Fruit fly (Drosophila melanogaster) whole organism, embryonic: Measurements from ENCODE around the gene Vm26Aa.

Source experiments
- Aef1 ChIP-seq: fragments of 200-800 bp; sonication (Bioruptor generic); IDR thresholded peaks from 3 replicates; pipeline ENCODE4 v1.3.6; 2022; ENCODE audit warnings: missing biosample characterization, missing genetic modification characterization
- CG14667 ChIP-seq: fragments of 200-800 bp; sonication (Bioruptor generic); IDR thresholded peaks from 2 replicates; pipeline ENCODE4 v1.3.6; 2022; ENCODE audit warnings: missing biosample characterization, missing genetic modification characterization
- CG14860 ChIP-seq: fragments of 200-800 bp; sonication (Bioruptor generic); IDR thresholded peaks from 3 replicates; pipeline ENCODE4 v1.3.6; 2022; ENCODE audit warnings: missing biosample characterization, missing genetic modification characterization; ENCODE audit not compliant: partially characterized antibody
- CG1647 ChIP-seq: fragments of 200-800 bp; sonication (Bioruptor generic); optimal IDR thresholded peaks from 3 replicates; lab custom pipeline; 2016; ENCODE audit warnings: missing biosample characterization, missing genetic modification characterization
- CG17359 ChIP-seq: fragments of 200-800 bp; sonication (Bioruptor generic); optimal IDR thresholded peaks from 3 replicates; lab custom pipeline; 2018; ENCODE audit warnings: missing biosample characterization, mild to moderate bottlenecking, missing genetic modification characterization, moderate library complexity
- CG18011 ChIP-seq: fragments of 200-800 bp; sonication (Bioruptor generic); optimal IDR thresholded peaks from 2 replicates; lab custom pipeline; 2017; ENCODE audit warnings: missing biosample characterization, missing genetic modification characterization, mild to moderate bottlenecking, moderate library complexity, missing genotype
- CG18599 ChIP-seq: fragments of 200-800 bp; sonication (Bioruptor generic); optimal IDR thresholded peaks from 3 replicates; lab custom pipeline; 2017; ENCODE audit warnings: missing biosample characterization, missing genetic modification characterization, mild to moderate bottlenecking, moderate library complexity, missing genetic modification reagents
- CG2199 ChIP-seq: fragments of 200-800 bp; sonication (Bioruptor generic); IDR thresholded peaks from 3 replicates; pipeline ENCODE4 v1.3.6; 2022; ENCODE audit warnings: missing biosample characterization, missing genetic modification characterization
- CG31365 ChIP-seq: fragments of 200-800 bp; sonication (Bioruptor generic); optimal IDR thresholded peaks from 2 replicates; lab custom pipeline; 2018; ENCODE audit warnings: missing biosample characterization, mild to moderate bottlenecking, missing genetic modification characterization
- CG34224 ChIP-seq: fragments of 200-800 bp; sonication (Bioruptor generic); IDR thresholded peaks from 3 replicates; pipeline ENCODE4 v1.3.6; 2022; ENCODE audit warnings: missing biosample characterization, missing genetic modification characterization; ENCODE audit not compliant: partially characterized antibody
- CG34422 ChIP-seq: fragments of 200-800 bp; sonication (Bioruptor generic); IDR thresholded peaks from 3 replicates; pipeline ENCODE4 v1.3.6; 2022; ENCODE audit warnings: missing biosample characterization, missing genetic modification characterization
- CG3726 ChIP-seq: fragments of 200-800 bp; sonication (Bioruptor generic); IDR thresholded peaks from 3 replicates; pipeline ENCODE4, ENCODE4 v1.3.6; 2022; ENCODE audit warnings: missing biosample characterization, missing genetic modification characterization
- CG3847 ChIP-seq: fragments of 200-800 bp; sonication (Bioruptor generic); IDR thresholded peaks from 2 replicates; pipeline ENCODE4 v1.3.6; 2022; ENCODE audit warnings: missing biosample characterization, missing genetic modification characterization
- CG6175 ChIP-seq: fragments of 200-800 bp; sonication (Bioruptor generic); IDR thresholded peaks from 3 replicates; pipeline ENCODE4 v1.3.6; 2022; ENCODE audit warnings: missing biosample characterization, missing genetic modification characterization
- CG6654 ChIP-seq: fragments of 200-800 bp; sonication (Bioruptor generic); optimal IDR thresholded peaks from 2 replicates; lab custom pipeline; 2017; ENCODE audit warnings: missing biosample characterization, mild to moderate bottlenecking, missing genetic modification characterization
- CTCF ChIP-seq: fragments of 200-800 bp; sonication (Bioruptor generic); optimal IDR thresholded peaks from 2 replicates; lab custom pipeline; 2017; ENCODE audit warnings: missing biosample characterization, mild to moderate bottlenecking, missing genetic modification characterization, moderate library complexity
- Camta ChIP-seq: fragments of 200-800 bp; sonication (Bioruptor generic); optimal IDR thresholded peaks from 2 replicates; lab custom pipeline; 2016; ENCODE audit warnings: missing biosample characterization, missing genetic modification characterization
- Deaf1 ChIP-seq: fragments of 200-800 bp; optimal IDR thresholded peaks from 3 replicates; lab custom pipeline; 2019; ENCODE audit warnings: missing biosample characterization, mild to moderate bottlenecking, missing genetic modification characterization, moderate library complexity
- Dip3 ChIP-seq: fragments of 200-800 bp; sonication (Bioruptor generic); optimal IDR thresholded peaks from 3 replicates; lab custom pipeline; 2016; ENCODE audit warnings: missing biosample characterization, missing genetic modification characterization
- Eip74EF ChIP-seq, 2 experiments: fragments of 200-800 bp in 1 of 2; fragments of >200 bp in 1 of 2; sonication (Bioruptor generic) in 1 of 2; optimal IDR thresholded peaks; 2 replicates each; lab custom pipeline; 2017 to 2019; ENCODE audit warnings: missing biosample characterization in 2 of 2, missing genetic modification characterization in 2 of 2, mild to moderate bottlenecking in 1 of 2, moderate library complexity in 1 of 2
- Gsc ChIP-seq: fragments of 200-800 bp; sonication (Bioruptor generic); IDR thresholded peaks from 2 replicates; pipeline ENCODE4 v1.3.6; 2022; ENCODE audit warnings: missing biosample characterization, missing genetic modification characterization
- Mad ChIP-seq: fragments of 200-800 bp; sonication (Bioruptor generic); optimal IDR thresholded peaks from 2 replicates; lab custom pipeline; 2016; ENCODE audit warnings: missing biosample characterization, missing genetic modification characterization
- Med ChIP-seq: fragments of 200-800 bp; sonication (Bioruptor generic); peaks from one replicate; lab custom pipeline; 2016; ENCODE audit warnings: missing biosample characterization, missing genetic modification characterization, mild to moderate bottlenecking, inconsistent platforms, moderate library complexity
- Rfx ChIP-seq: fragments of 200-800 bp; sonication (Bioruptor generic); IDR thresholded peaks from 2 replicates; pipeline ENCODE4 v1.3.6; 2022; ENCODE audit warnings: missing biosample characterization, missing genetic modification characterization
- Tbp ChIP-seq: fragments of >200 bp; optimal IDR thresholded peaks from 2 replicates; lab custom pipeline; 2018; ENCODE audit warnings: missing biosample characterization, missing genetic modification characterization
- crc ChIP-seq: fragments of 200-800 bp; sonication (Bioruptor generic); optimal IDR thresholded peaks from 2 replicates; lab custom pipeline; 2016; ENCODE audit warnings: missing biosample characterization, missing genetic modification characterization
- da ChIP-seq: fragments of 200-800 bp; sonication (Bioruptor generic); optimal IDR thresholded peaks from 2 replicates; lab custom pipeline; 2016; ENCODE audit warnings: missing biosample characterization, missing genetic modification characterization
- danr ChIP-seq: fragments of 200-800 bp; sonication (Bioruptor generic); IDR thresholded peaks from 2 replicates; pipeline ENCODE4 v1.3.6; 2022; ENCODE audit warnings: missing biosample characterization, missing genetic modification characterization
- dati ChIP-seq: fragments of 200-800 bp; sonication (Bioruptor generic); IDR thresholded peaks from 2 replicates; pipeline ENCODE4 v1.3.6; 2022; ENCODE audit warnings: missing biosample characterization, missing genetic modification characterization
- ems ChIP-seq: fragments of 200-800 bp; sonication (Bioruptor generic); optimal IDR thresholded peaks from 3 replicates; lab custom pipeline; 2016; ENCODE audit warnings: missing biosample characterization, missing genetic modification characterization
- ftz-f1 ChIP-seq: fragments of 200-800 bp; sonication (Bioruptor generic); optimal IDR thresholded peaks from 2 replicates; lab custom pipeline; 2016; ENCODE audit warnings: missing biosample characterization, missing genetic modification characterization
- fu2 ChIP-seq: fragments of 200-800 bp; sonication (Bioruptor generic); optimal IDR thresholded peaks from 2 replicates; lab custom pipeline; 2016; ENCODE audit warnings: missing biosample characterization, missing genetic modification characterization
- gce ChIP-seq: fragments of 200-800 bp; sonication (Bioruptor generic); IDR thresholded peaks from 3 replicates; pipeline ENCODE4 v1.3.6; 2022; ENCODE audit warnings: missing biosample characterization, missing genetic modification characterization
- gcm ChIP-seq: fragments of 200-800 bp; sonication (Bioruptor generic); optimal IDR thresholded peaks from 2 replicates; lab custom pipeline; 2019; ENCODE audit warnings: missing biosample characterization, mild to moderate bottlenecking, missing genetic modification characterization, moderate library complexity
- gro ChIP-seq: fragments of 200-800 bp; sonication (Bioruptor generic); optimal IDR thresholded peaks from 2 replicates; lab custom pipeline; 2016; ENCODE audit warnings: missing biosample characterization, missing genetic modification characterization
- hth ChIP-seq: fragments of >200 bp; optimal IDR thresholded peaks from 2 replicates; lab custom pipeline; 2017; ENCODE audit warnings: inconsistent platforms
- insv ChIP-seq, 2 experiments: fragments of 200-800 bp; sonication (Bioruptor generic); optimal IDR thresholded peaks; 3 replicates each; lab custom pipeline; 2016 to 2018; ENCODE audit warnings: missing biosample characterization in 2 of 2, missing genetic modification characterization in 2 of 2
- kni ChIP-seq: fragments of 200-800 bp; sonication (Bioruptor generic); optimal IDR thresholded peaks from 3 replicates; lab custom pipeline; 2017; ENCODE audit warnings: mild to moderate bottlenecking, missing biosample characterization, missing genetic modification reagents, missing genetic modification characterization
- knrl ChIP-seq: fragments of 200-800 bp; sonication (Bioruptor generic); IDR thresholded peaks from 3 replicates; pipeline ENCODE4 v1.3.6; 2022; ENCODE audit warnings: missing biosample characterization, missing genetic modification characterization; ENCODE audit not compliant: partially characterized antibody
- lab ChIP-seq: fragments of 200-800 bp; sonication (Bioruptor generic); optimal IDR thresholded peaks from 3 replicates; lab custom pipeline; 2017; ENCODE audit warnings: missing biosample characterization, missing genetic modification characterization, mild to moderate bottlenecking, moderate library complexity, missing genetic modification reagents
- luna ChIP-seq: fragments of 200-800 bp; sonication (Bioruptor generic); optimal IDR thresholded peaks from 2 replicates; lab custom pipeline; 2016; ENCODE audit warnings: missing biosample characterization, missing genetic modification characterization
- mam ChIP-seq: fragments of 200-800 bp; sonication (Bioruptor generic); optimal IDR thresholded peaks from 3 replicates; lab custom pipeline; 2016; ENCODE audit warnings: missing biosample characterization, missing genetic modification characterization
- nerfin-1 ChIP-seq: fragments of 200-800 bp; sonication (Bioruptor generic); optimal IDR thresholded peaks from 3 replicates; lab custom pipeline; 2019; ENCODE audit warnings: missing biosample characterization, mild to moderate bottlenecking, missing genetic modification characterization, moderate library complexity
- nom ChIP-seq: fragments of 200-800 bp; sonication (Bioruptor generic); optimal IDR thresholded peaks from 2 replicates; lab custom pipeline; 2017; ENCODE audit warnings: missing biosample characterization, missing genetic modification characterization, mild to moderate bottlenecking, moderate library complexity, missing genetic modification reagents
- org-1 ChIP-seq: fragments of 200-800 bp; sonication (Bioruptor generic); optimal IDR thresholded peaks from 2 replicates; lab custom pipeline; 2017; ENCODE audit warnings: missing biosample characterization, missing genetic modification characterization
- phol ChIP-seq: fragments of 200-800 bp; sonication (Bioruptor generic); optimal IDR thresholded peaks from 3 replicates; lab custom pipeline; 2018; ENCODE audit warnings: missing biosample characterization, mild to moderate bottlenecking, missing genetic modification characterization, moderate library complexity
- rib ChIP-seq: fragments of 200-800 bp; sonication (Bioruptor generic); IDR thresholded peaks from 2 replicates; pipeline ENCODE4 v1.3.6; 2022; ENCODE audit warnings: missing biosample characterization, missing genetic modification characterization
- sd ChIP-seq: fragments of 200-800 bp; sonication (Bioruptor generic); optimal IDR thresholded peaks from 3 replicates; lab custom pipeline; 2018; ENCODE audit warnings: missing biosample characterization, mild to moderate bottlenecking, missing genetic modification characterization, moderate library complexity
- sens ChIP-seq: fragments of 200-800 bp; sonication (Bioruptor generic); peaks from one replicate; lab custom pipeline; 2016; ENCODE audit warnings: missing biosample characterization, missing genetic modification characterization
- seq ChIP-seq: fragments of 200-800 bp; sonication (Bioruptor generic); IDR thresholded peaks from 2 replicates; pipeline ENCODE4 v1.3.6; 2022; ENCODE audit warnings: missing biosample characterization, missing genetic modification characterization
- wdn ChIP-seq: fragments of 200-800 bp; sonication (Bioruptor generic); IDR thresholded peaks from 2 replicates; pipeline ENCODE4 v1.3.6; 2022; ENCODE audit warnings: missing biosample characterization, missing genetic modification characterization

Vm26Aa gene

DNA sequence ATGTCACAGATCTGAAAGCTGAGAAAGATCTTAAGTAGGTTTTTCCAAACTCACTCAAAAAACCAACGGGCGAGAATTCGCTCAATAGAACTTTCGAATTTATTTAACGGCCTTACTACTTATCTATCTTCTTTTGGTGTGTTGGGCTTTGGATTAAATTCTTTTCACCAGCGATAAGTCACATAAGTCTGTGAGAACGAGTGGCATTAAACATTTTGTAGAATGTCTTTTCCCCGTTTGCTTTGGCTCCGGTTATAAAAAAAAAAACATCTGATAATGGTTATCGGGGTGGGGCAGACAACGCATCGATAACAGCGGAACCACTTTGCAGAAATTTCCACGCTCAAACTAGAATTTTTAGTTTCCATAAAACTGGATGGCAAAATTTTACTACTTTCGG lies 15.5 kb upstream of the Vm26Aa start (continued):
- TF ChIP-seq Gsc (GFP tag; lab: Robert Waterston, UW): no peak
- peak; percentile 55 for TF ChIP-seq sd (tag; lab: Kevin White, UChicago)
- no peak for TF ChIP-seq CG3726
- no peak for TF ChIP-seq CG2199 (GFP tag; lab: Robert Waterston, UW)

DNA sequence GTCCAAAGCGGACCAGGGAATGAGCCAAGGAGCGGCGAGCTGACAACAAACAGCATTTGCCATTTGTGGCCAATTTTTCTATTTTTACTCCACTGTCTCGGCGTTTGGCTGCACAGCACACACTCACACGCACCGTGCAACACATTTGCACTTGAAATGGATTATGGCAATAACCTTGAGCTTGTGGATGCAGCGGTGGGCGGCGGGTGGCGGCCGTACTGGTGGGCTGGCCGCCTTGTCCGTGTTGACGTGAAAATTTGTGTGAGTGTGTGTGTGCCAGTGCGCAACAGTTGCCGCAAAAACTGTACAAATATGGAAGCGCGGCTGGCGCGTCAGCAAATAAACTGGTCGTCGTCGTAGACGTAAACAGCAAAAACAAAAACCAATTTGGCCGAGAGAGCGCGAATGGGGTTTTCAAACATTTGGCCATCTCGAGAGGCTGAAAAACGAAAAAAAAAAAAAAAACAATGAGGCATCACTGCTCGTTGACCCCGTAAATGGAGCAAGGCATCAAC lies 14.9 kb upstream of the Vm26Aa start:
- TF ChIP-seq fu2 (GFP tag; lab: Kevin White, UChicago) (no peak), dati (GFP tag; lab: Robert Waterston, UW) (no peak), hth (no peak), Deaf1 (tag; lab: Kevin White, UChicago) (no peak), insv (GFP tag; optimal IDR thresholded peaks at IDR 0.05; lab: Kevin White, UChicago) (no peak), kni (GFP tag; lab: Kevin White, UChicago) (no peak), Rfx (GFP tag; lab: Robert Waterston, UW) (peak; percentile 39; the same call in 1 of the 2 replicates), crc (GFP tag; lab: Kevin White, UChicago) (no peak), Eip74EF (GFP tag; optimal IDR thresholded peaks at IDR 0.05; lab: Kevin White, UChicago) (no peak), knrl (GFP tag; lab: Robert Waterston, UW) (no peak), ems (no peak), CG14667 (GFP tag; lab: Robert Waterston, UW) (no peak), Dip3 (no peak), CG6654 (GFP tag; lab: Kevin White, UChicago) (no peak), luna (GFP tag; lab: Kevin White, UChicago) (no peak), Aef1 (GFP tag; lab: Robert Waterston, UW) (no peak), da (no peak), gro (GFP tag; lab: Kevin White, UChicago) (no peak), CG18599 (peak; percentile 15), sens (GFP tag; lab: Kevin White, UChicago) (peak; percentile 23), seq (GFP tag; lab: Robert Waterston, UW) (no peak), CG31365 (tag; lab: Kevin White, UChicago) (no peak), Med (GFP tag; lab: Kevin White, UChicago) (peak; percentile 50), CG17359 (no peak), nerfin-1 (tag; lab: Kevin White, UChicago) (no peak), CG3847 (no peak), Camta (GFP tag; lab: Kevin White, UChicago) (no peak), org-1 (GFP tag; lab: Kevin White, UChicago) (no peak), ftz-f1 (GFP tag; lab: Kevin White, UChicago) (peak; percentile 71), CTCF (no peak), nom (GFP tag; lab: Kevin White, UChicago) (peak; percentile 12), Mad (GFP tag; lab: Kevin White, UChicago) (no peak), Tbp (GFP tag; lab: Kevin White, UChicago) (no peak), gce (GFP tag; lab: Robert Waterston, UW) (0 out of 3 replicates have a peak, but pooled peaks have one; percentile 31), rib (no peak), CG14860 (no peak), CG1647 (no peak), phol (tag; lab: Kevin White, UChicago) (no peak), CG34422 (GFP tag; lab: Robert Waterston, UW) (0 out of 3 replicates have a peak, but pooled peaks have one; percentile 19), CG18011 (no peak), wdn (GFP tag; lab: Robert Waterston, UW) (no peak), CG6175 (0 out of 3 replicates have a peak, but pooled peaks have one; percentile 46), lab (GFP tag; lab: Kevin White, UChicago) (peak; percentile 5), mam (no peak), danr (GFP tag; lab: Robert Waterston, UW) (no peak), gcm (GFP tag; lab: Kevin White, UChicago) (no peak), CG34224 (GFP tag; lab: Robert Waterston, UW) (no peak)
